Fruit fly (Drosophila melanogaster): ENCODE data around the gene CG8281.

DNA sequence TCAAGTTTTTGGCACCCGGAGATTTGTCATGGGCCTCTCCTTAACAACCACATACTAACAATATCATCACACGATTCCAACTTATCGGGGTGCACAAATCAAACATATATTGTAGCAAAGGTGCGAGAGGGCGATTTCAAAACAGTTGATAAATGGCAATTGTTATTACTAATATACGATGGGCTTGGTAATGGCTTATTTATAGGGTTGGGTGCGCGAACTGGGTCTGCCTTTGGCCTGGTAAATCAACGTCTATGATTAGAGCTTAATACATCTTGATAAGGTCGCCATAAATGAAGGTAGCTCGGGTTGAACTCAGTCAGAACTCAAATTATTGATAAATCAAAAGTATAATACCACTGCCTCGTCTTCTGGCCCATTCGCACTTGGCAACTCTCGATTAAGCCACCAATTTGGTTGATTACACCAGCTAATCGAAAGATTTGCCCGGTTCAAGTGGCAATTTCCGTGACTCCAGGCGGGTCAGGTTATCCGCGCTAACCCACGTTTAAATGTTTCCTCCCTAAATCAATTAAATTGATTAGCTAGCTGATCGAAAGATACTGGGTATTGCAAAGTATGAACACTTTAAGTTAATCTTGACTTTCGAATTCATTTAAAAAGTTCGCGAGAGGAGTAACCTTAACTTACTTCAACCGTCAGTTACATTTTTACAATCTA, 28.4 kb downstream of the CG8281 start:
- no peak for TF ChIP-seq CG8301 (tag; optimal IDR thresholded peaks at IDR 0.05)
- no peak for TF ChIP-seq Pif1A (GFP tag; optimal IDR thresholded peaks at IDR 0.05)
- no peak for TF ChIP-seq CG9948 (tag; optimal IDR thresholded peaks at IDR 0.05)
- no peak for TF ChIP-seq CG15710 (tag; optimal IDR thresholded peaks at IDR 0.05)
- TF ChIP-seq rn (GFP tag; IDR thresholded peaks at IDR 0.05) = no peak
- no peak for TF ChIP-seq CG13204 (GFP tag; optimal IDR thresholded peaks at IDR 0.05)
- no peak for TF ChIP-seq fd96Ca (GFP tag; IDR thresholded peaks at IDR 0.05)
- TF ChIP-seq Pif1B (GFP tag; optimal IDR thresholded peaks at IDR 0.05) = no peak
- no peak for TF ChIP-seq CG32121 (GFP tag; IDR thresholded peaks at IDR 0.05)
- TF ChIP-seq Snoo (tag; optimal IDR thresholded peaks at IDR 0.05) = no peak
- TF ChIP-seq CG14655 (GFP tag; optimal IDR thresholded peaks at IDR 0.05) = no peak
- no peak for TF ChIP-seq EcR (GFP tag; optimal IDR thresholded peaks at IDR 0.05)
- no peak for TF ChIP-seq CG8159 (tag; optimal IDR thresholded peaks at IDR 0.05)
- TF ChIP-seq CG17806 (tag; optimal IDR thresholded peaks at IDR 0.05) = no peak

All from whole organism, pupa.